Worm (Caenorhabditis elegans): ENCODE results near the gene tsp-4.
A peak's percentile ranks its signal among the peaks of the same experiment; 100 is the strongest.

tsp-4 gene

DNA sequence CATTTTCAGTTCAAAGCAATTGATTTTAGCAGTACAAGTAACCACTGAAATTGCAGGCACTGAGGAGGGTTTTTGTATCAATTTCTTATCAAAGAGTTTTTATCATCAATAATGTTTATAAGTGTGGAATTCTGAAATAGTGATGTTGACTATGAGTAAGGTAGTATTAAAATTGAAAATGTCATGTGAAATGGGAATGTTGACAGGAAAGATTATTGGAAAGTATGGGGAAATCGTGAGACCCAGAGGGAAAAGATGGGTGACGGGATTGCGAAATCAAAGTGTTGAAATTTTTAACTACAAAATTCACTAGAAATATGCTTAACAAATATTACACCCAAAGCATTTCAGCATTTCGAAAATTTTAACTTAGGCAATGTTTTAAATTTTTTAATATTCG, 7.2 kb upstream of the tsp-4 start, which contains the start of gene F53B2.8:
Gene F53B2.8 (minus strand): TSS at position 180 of the 400 bp plus-strand sequence.
- TF ChIP-seq lin-11 (tag; optimal IDR thresholded peaks at IDR 0.05) (no peak), R02D3.7 (tag; optimal IDR thresholded peaks at IDR 0.05) (no peak), elt-1 (tag; optimal IDR thresholded peaks at IDR 0.05) (no peak), sma-3 (GFP tag; optimal IDR thresholded peaks at IDR 0.05) (no peak), mab-5 (tag; optimal IDR thresholded peaks at IDR 0.05) (no peak), snpc-4 (tag; optimal IDR thresholded peaks at IDR 0.05) (no peak), aly-2 (tag; optimal IDR thresholded peaks at IDR 0.05) (no peak), ZK546.5 (tag; optimal IDR thresholded peaks at IDR 0.05) (no peak), unc-55 (GFP tag; optimal IDR thresholded peaks at IDR 0.05) (no peak), nhr-10 (tag; optimal IDR thresholded peaks at IDR 0.05) (peak; percentile 9), Y55F3AM.14 (GFP tag; optimal IDR thresholded peaks at IDR 0.05) (no peak), alr-1 (tag; optimal IDR thresholded peaks at IDR 0.05) (no peak), nhr-129 (tag; optimal IDR thresholded peaks at IDR 0.05) (peak; percentile 90), dmd-4 (tag; optimal IDR thresholded peaks at IDR 0.05) (no peak), mdl-1 (tag; optimal IDR thresholded peaks at IDR 0.05) (no peak), nhr-6 (tag; optimal IDR thresholded peaks at IDR 0.05) (no peak), ceh-16 (tag; optimal IDR thresholded peaks at IDR 0.05) (no peak), egl-27 (tag; optimal IDR thresholded peaks at IDR 0.05) (no peak), fos-1 (tag; optimal IDR thresholded peaks at IDR 0.05) (peak; percentile 97), unc-39 (tag; optimal IDR thresholded peaks at IDR 0.05) (no peak), sma-9 (GFP tag; optimal IDR thresholded peaks at IDR 0.05) (peak; percentile 57), sma-9 (tag; optimal IDR thresholded peaks at IDR 0.05) (no peak), nhr-25 (tag; optimal IDR thresholded peaks at IDR 0.05) (no peak), lsy-2 (tag; optimal IDR thresholded peaks at IDR 0.05) (peak in 1 of 2 experiments; percentile 34), gmeb-1 (tag; optimal IDR thresholded peaks at IDR 0.05) (peak; percentile 71), mbf-1 (tag; optimal IDR thresholded peaks at IDR 0.05) (no peak), nhr-21 (tag; optimal IDR thresholded peaks at IDR 0.05) (no peak), skn-1 (tag; optimal IDR thresholded peaks at IDR 0.05) (peak; percentile 19), crh-2 (tag; optimal IDR thresholded peaks at IDR 0.05) (peak; percentile 75), F13H6.1 (tag; optimal IDR thresholded peaks at IDR 0.05) (peak; percentile 0), ceh-82 (tag; optimal IDR thresholded peaks at IDR 0.05) (no peak), elt-3 (tag; optimal IDR thresholded peaks at IDR 0.05) (no peak), zag-1 (tag; optimal IDR thresholded peaks at IDR 0.05) (no peak), ama-1 (optimal IDR thresholded peaks at IDR 0.05) (peak; percentile 11), sem-4 (tag; optimal IDR thresholded peaks at IDR 0.05) (no peak), blmp-1 (tag; optimal IDR thresholded peaks at IDR 0.05; ENCODE audit: insufficient read depth) (no peak), unc-62 (GFP tag; optimal IDR thresholded peaks at IDR 0.05) (no peak), peb-1 (tag; optimal IDR thresholded peaks at IDR 0.05) (no peak), C34F6.9 (tag; optimal IDR thresholded peaks at IDR 0.05) (peak; percentile 22)

DNA sequence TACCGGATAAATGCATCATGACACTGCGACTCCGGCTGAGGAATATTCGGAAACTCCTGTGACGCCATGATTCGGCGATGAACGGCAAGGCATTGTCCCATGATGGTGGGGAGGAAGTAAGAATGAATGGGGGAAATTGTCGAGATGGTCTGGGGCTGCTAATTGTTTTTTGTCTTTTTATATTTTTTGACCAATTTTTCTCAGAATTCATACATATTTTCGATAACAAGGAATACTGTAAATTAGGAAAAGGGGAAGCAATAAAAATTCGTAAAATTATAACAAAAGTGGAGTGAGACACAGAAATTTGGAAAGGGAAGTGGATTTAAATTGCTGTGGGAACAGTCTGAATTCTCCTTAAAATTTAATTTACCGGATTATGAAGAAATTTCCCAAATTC, 5.4 kb upstream of the tsp-4 start, which contains the start of gene eak-4:
Gene eak-4 (minus strand): TSS at position 101 of the 400 bp plus-strand sequence.
- TF ChIP-seq ama-1 (optimal IDR thresholded peaks at IDR 0.05) (no peak), blmp-1 (tag; optimal IDR thresholded peaks at IDR 0.05; ENCODE audit: insufficient read depth) (no peak), ZK546.5 (tag; optimal IDR thresholded peaks at IDR 0.05) (no peak), lin-13 (GFP tag; optimal IDR thresholded peaks at IDR 0.05) (no peak), ztf-1 (GFP tag; conservative IDR thresholded peaks at IDR 0.05) (no peak), unc-55 (GFP tag; optimal IDR thresholded peaks at IDR 0.05) (no peak), mdl-1 (tag; optimal IDR thresholded peaks at IDR 0.05) (no peak), sma-9 (GFP tag; optimal IDR thresholded peaks at IDR 0.05) (no peak), sma-9 (tag; optimal IDR thresholded peaks at IDR 0.05) (no peak), nhr-237 (tag; optimal IDR thresholded peaks at IDR 0.05) (no peak), snpc-4 (tag; optimal IDR thresholded peaks at IDR 0.05) (no peak), nhr-23 (tag; optimal IDR thresholded peaks at IDR 0.05) (no peak), nhr-11 (tag; optimal IDR thresholded peaks at IDR 0.05) (no peak)
